Worm (Caenorhabditis elegans) whole organism, young adult: ENCODE data around the gene C55B6.7.

Source experiments
- B0035.1 ChIP-seq: sonication (generic microtip); optimal IDR thresholded peaks from 2 replicates; lab custom pipeline; 2016; ENCODE audit warnings: missing genetic modification characterization, mild to moderate bottlenecking, missing compliant biosample characterization, missing genotype, missing genetic modification reagents
- F37B4.10 ChIP-seq: fragments of 200-800 bp; sonication (Bioruptor generic); IDR thresholded peaks from 2 replicates; pipeline ENCODE4 v1.3.6; 2022; ENCODE audit warnings: missing genetic modification characterization, missing compliant biosample characterization
- K12H6.12 ChIP-seq: fragments of 200-800 bp; sonication (Bioruptor generic); optimal IDR thresholded peaks from 2 replicates; lab custom pipeline; 2018; ENCODE audit warnings: mild to moderate bottlenecking, missing genetic modification characterization, missing compliant biosample characterization
- Y53F4B.3 ChIP-seq: fragments of 200-800 bp; sonication (Bioruptor generic); IDR thresholded peaks from 2 replicates; pipeline ENCODE4 v1.3.6; 2022; ENCODE audit warnings: missing genetic modification reagents, missing genetic modification characterization, missing compliant biosample characterization
- die-1 ChIP-seq: sonication (generic microtip); optimal IDR thresholded peaks from 2 replicates; lab custom pipeline; 2016; ENCODE audit warnings: missing genotype, mild to moderate bottlenecking, missing genetic modification characterization, missing compliant biosample characterization
- efl-1 ChIP-seq: fragments of 150-350 bp; optimal IDR thresholded peaks from 2 replicates; lab custom pipeline; 2014; ENCODE audit warnings: missing biosample characterization, missing genetic modification reagents, missing genetic modification characterization
- let-526 ChIP-seq: fragments of 200-800 bp; sonication (Bioruptor generic); IDR thresholded peaks from 2 replicates; pipeline ENCODE4 v1.3.6; 2022; ENCODE audit warnings: missing genetic modification reagents, missing genetic modification characterization, missing compliant biosample characterization
- lin-40 ChIP-seq: sonication (generic microtip); optimal IDR thresholded peaks from 2 replicates; lab custom pipeline; 2016; ENCODE audit warnings: missing genetic modification characterization, mild to moderate bottlenecking, missing compliant biosample characterization, missing genotype, missing genetic modification reagents
- lsl-1 ChIP-seq: fragments of 200-800 bp; sonication (Bioruptor generic); optimal IDR thresholded peaks from 2 replicates; lab custom pipeline; 2018; ENCODE audit warnings: mild to moderate bottlenecking, missing genetic modification characterization, moderate library complexity, missing compliant biosample characterization
- pha-4 ChIP-seq: fragments of 150-350 bp; sonication (generic microtip); optimal IDR thresholded peaks from 2 replicates; lab custom pipeline; 2014; ENCODE audit warnings: missing biosample characterization, missing genetic modification reagents, missing genetic modification characterization
- tlf-1 ChIP-seq: fragments of 200-800 bp; sonication (Bioruptor generic); optimal IDR thresholded peaks from 2 replicates; lab custom pipeline; 2018; ENCODE audit warnings: mild to moderate bottlenecking, missing genetic modification characterization, missing compliant biosample characterization
- ztf-26 ChIP-seq: sonication (generic microtip); optimal IDR thresholded peaks from 2 replicates; lab custom pipeline; 2017; ENCODE audit warnings: missing genetic modification characterization, missing compliant biosample characterization

DNA sequence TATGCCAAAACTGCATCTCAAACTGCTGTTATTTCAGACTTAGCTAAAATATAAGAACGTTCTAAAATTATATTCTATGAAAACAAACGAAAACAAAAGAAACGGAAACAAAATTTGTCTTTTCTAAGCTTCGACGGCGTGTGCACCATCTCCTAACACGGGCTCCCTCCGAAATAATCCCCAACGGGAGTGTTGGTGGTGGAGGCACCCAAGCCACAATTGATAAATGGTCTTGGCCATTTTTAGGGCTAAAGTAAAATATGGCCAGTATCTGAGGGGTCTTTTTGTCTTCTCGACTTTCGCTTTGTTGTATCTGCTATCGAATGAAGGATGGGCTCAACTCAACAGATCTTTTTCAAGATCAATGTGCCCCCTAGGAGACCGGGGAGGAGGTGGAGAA, 16.4 kb downstream of the C55B6.7 start:
- TF ChIP-seq lin-40 (no peak), pha-4 (tag; lab: Kevin White, UChicago) (no peak), K12H6.12 (no peak), Y53F4B.3 (GFP tag; lab: Robert Waterston, UW) (no peak), lsl-1 (GFP tag; lab: Kevin White, UChicago) (no peak), F37B4.10 (GFP tag; lab: Robert Waterston, UW) (no peak), B0035.1 (tag; lab: Kevin White, UChicago) (no peak), ztf-26 (tag; lab: Kevin White, UChicago) (no peak), let-526 (GFP tag; lab: Robert Waterston, UW) (no peak), efl-1 (GFP tag; lab: Kevin White, UChicago) (no peak), die-1 (tag; lab: Kevin White, UChicago) (no peak), tlf-1 (GFP tag; lab: Kevin White, UChicago) (no peak)
